Worm (Caenorhabditis elegans) whole organism, late embryonic: ENCODE results near the gene npp-24.

Experiments
- C08G9.2 ChIP-seq: sonication (generic microtip); optimal IDR thresholded peaks from 2 replicates; lab custom pipeline; 2016; ENCODE audit warnings: mild to moderate bottlenecking, missing genetic modification characterization, moderate library complexity, missing compliant biosample characterization
- T23F11.4 ChIP-seq: fragments of 200-800 bp; sonication (Bioruptor generic); optimal IDR thresholded peaks from 2 replicates; lab custom pipeline; 2018; ENCODE audit warnings: mild to moderate bottlenecking, missing genetic modification characterization, missing compliant biosample characterization
- ama-1 ChIP-seq: fragments of 150-350 bp; optimal IDR thresholded peaks from 2 replicates; lab custom pipeline; 2014
- ceh-22 ChIP-seq: sonication (generic microtip); optimal IDR thresholded peaks from 2 replicates; lab custom pipeline; 2017; ENCODE audit warnings: missing biosample characterization, missing genetic modification characterization
- ceh-48 ChIP-seq: sonication (generic microtip); optimal IDR thresholded peaks from 2 replicates; lab custom pipeline; 2016; ENCODE audit warnings: missing genetic modification characterization, inconsistent platforms, missing compliant biosample characterization
- elt-2 ChIP-seq: sonication (generic microtip); optimal IDR thresholded peaks from 2 replicates; lab custom pipeline; 2016; ENCODE audit warnings: missing genetic modification reagents, missing genetic modification characterization, missing compliant biosample characterization
- elt-4 ChIP-seq: sonication (generic microtip); optimal IDR thresholded peaks from 2 replicates; lab custom pipeline; 2016; ENCODE audit warnings: missing genetic modification characterization, missing compliant biosample characterization
- fkh-10 ChIP-seq: fragments of 150-350 bp; optimal IDR thresholded peaks from 2 replicates; lab custom pipeline; 2014; ENCODE audit warnings: missing biosample characterization, missing genetic modification reagents, missing genetic modification characterization
- hlh-8 ChIP-seq: sonication (generic microtip); optimal IDR thresholded peaks from 2 replicates; lab custom pipeline; 2016; ENCODE audit warnings: missing genotype, missing genetic modification characterization, missing compliant biosample characterization
- nfya-1 ChIP-seq: sonication (generic microtip); optimal IDR thresholded peaks from 2 replicates; lab custom pipeline; 2017; ENCODE audit warnings: missing genetic modification characterization, mild to moderate bottlenecking, missing compliant biosample characterization, antibody characterized with exemption, moderate library complexity
- nhr-11 ChIP-seq: fragments of 150-350 bp; optimal IDR thresholded peaks from 2 replicates; lab custom pipeline; 2014; ENCODE audit warnings: missing biosample characterization, missing genetic modification characterization
- pax-1 ChIP-seq: fragments of 150-350 bp; optimal IDR thresholded peaks from 2 replicates; lab custom pipeline; 2014; ENCODE audit warnings: missing biosample characterization, missing genetic modification characterization
- sox-2 ChIP-seq: fragments of 200-800 bp; sonication (Bioruptor generic); IDR thresholded peaks from 2 replicates; pipeline ENCODE4 v1.3.6; 2022; ENCODE audit warnings: missing genetic modification reagents, missing genetic modification characterization, missing compliant biosample characterization

DNA sequence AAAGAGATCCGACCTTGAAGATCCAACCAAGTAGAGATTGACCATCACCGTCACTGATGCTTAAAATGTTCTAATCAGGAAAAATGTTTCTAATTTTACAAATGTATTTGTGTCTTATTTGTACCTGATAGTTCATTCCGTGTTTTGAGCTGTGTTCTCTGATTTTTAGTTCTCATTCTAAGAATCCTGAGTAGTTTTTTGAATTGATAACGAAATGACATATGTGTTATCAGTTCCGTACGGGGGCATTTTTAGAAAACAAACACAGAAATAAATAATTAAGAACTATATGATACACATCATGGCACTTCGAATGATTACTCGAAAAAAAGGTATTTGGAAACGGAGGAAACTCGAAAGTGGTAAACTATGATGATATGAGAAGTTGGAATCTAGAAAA is 49.9 kb downstream of the npp-24 start:
- no peak for TF ChIP-seq sox-2 (GFP tag; lab: Robert Waterston, UW)
- no peak for TF ChIP-seq ama-1
- TF ChIP-seq elt-4 (tag; lab: Kevin White, UChicago): no peak
- no peak for TF ChIP-seq pax-1
- TF ChIP-seq elt-2 (tag; lab: Kevin White, UChicago): no peak
- no peak for TF ChIP-seq nhr-11 (tag; lab: Kevin White, UChicago)
- TF ChIP-seq fkh-10: no peak
- no peak for TF ChIP-seq ceh-22
- TF ChIP-seq T23F11.4 (GFP tag; lab: Kevin White, UChicago): no peak
- no peak for TF ChIP-seq C08G9.2
- no peak for TF ChIP-seq nfya-1 (tag; lab: Kevin White, UChicago)
- no peak for TF ChIP-seq hlh-8 (tag; lab: Kevin White, UChicago)
- no peak for TF ChIP-seq ceh-48
